Fruit fly (Drosophila melanogaster): ENCODE results near the gene Ppm1.

The Ppm1 gene

dm6 chr3L:624203-624914, 43.2 kb downstream of the Ppm1 start:
- TF ChIP-seq lola (GFP tag; optimal IDR thresholded peaks at IDR 0.05) (no peak), sv (GFP tag; optimal IDR thresholded peaks at IDR 0.05) (no peak), Rel (GFP tag; optimal IDR thresholded peaks at IDR 0.05) (no peak), Rel (tag; optimal IDR thresholded peaks at IDR 0.05) (no peak), Myc (optimal IDR thresholded peaks at IDR 0.05) (no peak), CrebA (GFP tag; optimal IDR thresholded peaks at IDR 0.05; ENCODE audit: borderline replicate concordance) (no peak), Hr83 (GFP tag; optimal IDR thresholded peaks at IDR 0.05; ENCODE audit: poor library complexity, severe bottlenecking) (no peak), CG32264 (GFP tag; optimal IDR thresholded peaks at IDR 0.05) (no peak), Jra (GFP tag; optimal IDR thresholded peaks at IDR 0.05) (no peak), dsf (GFP tag; optimal IDR thresholded peaks at IDR 0.05; ENCODE audit: borderline replicate concordance) (no peak), fru (GFP tag; optimal IDR thresholded peaks at IDR 0.05) (no peak), GATAd (GFP tag; optimal IDR thresholded peaks at IDR 0.05) (no peak), foxo (GFP tag; optimal IDR thresholded peaks at IDR 0.05) (no peak), Hnf4 (GFP tag; optimal IDR thresholded peaks at IDR 0.05) (no peak)

- TF ChIP-seq Vsx2 (GFP tag; optimal IDR thresholded peaks at IDR 0.05; ENCODE audit: partially characterized antibody) (no peak), Sp1 (GFP tag; optimal IDR thresholded peaks at IDR 0.05) (peak; percentile 27)
These were observed 44.8 kb downstream of the Ppm1 start for dm6 chr3L:625899-626298.

- peak; percentile 36 for TF ChIP-seq Dfd (GFP tag; optimal IDR thresholded peaks at IDR 0.05)
- no peak for TF ChIP-seq Hnf4 (GFP tag; optimal IDR thresholded peaks at IDR 0.05)
- peak; percentile 23 for TF ChIP-seq woc (GFP tag; optimal IDR thresholded peaks at IDR 0.05)
- TF ChIP-seq Rel (GFP tag; optimal IDR thresholded peaks at IDR 0.05) = peak; percentile 44
- peak; percentile 57 for TF ChIP-seq Rel (tag; optimal IDR thresholded peaks at IDR 0.05)
- TF ChIP-seq br (GFP tag; optimal IDR thresholded peaks at IDR 0.05) = peak; percentile 10
- TF ChIP-seq Hr78 (GFP tag; optimal IDR thresholded peaks at IDR 0.05) = no peak
- TF ChIP-seq pan (optimal IDR thresholded peaks at IDR 0.05) = no peak
- TF ChIP-seq CG32264 (GFP tag; optimal IDR thresholded peaks at IDR 0.05) = no peak
- peak; percentile 31 for TF ChIP-seq h (GFP tag; optimal IDR thresholded peaks at IDR 0.05)
- peak; percentile 29 for TF ChIP-seq HLH106 (tag; optimal IDR thresholded peaks at IDR 0.05)
- TF ChIP-seq CG9705 (GFP tag; optimal IDR thresholded peaks at IDR 0.05) = peak; percentile 2
- TF ChIP-seq Vsx2 (GFP tag; optimal IDR thresholded peaks at IDR 0.05; ENCODE audit: partially characterized antibody) = peak; percentile 54
- TF ChIP-seq fru (GFP tag; optimal IDR thresholded peaks at IDR 0.05) = peak; percentile 33
- TF ChIP-seq CrebA (GFP tag; optimal IDR thresholded peaks at IDR 0.05; ENCODE audit: borderline replicate concordance) = peak; percentile 16
- TF ChIP-seq Mio (GFP tag; optimal IDR thresholded peaks at IDR 0.05) = no peak
- no peak for TF ChIP-seq N (GFP tag; optimal IDR thresholded peaks at IDR 0.05)
- no peak for TF ChIP-seq Myc (optimal IDR thresholded peaks at IDR 0.05)
- TF ChIP-seq GATAd (GFP tag; optimal IDR thresholded peaks at IDR 0.05) = no peak
- peak; percentile 71 for TF ChIP-seq Sp1 (GFP tag; optimal IDR thresholded peaks at IDR 0.05)
- peak; percentile 13 for TF ChIP-seq sv (GFP tag; optimal IDR thresholded peaks at IDR 0.05)
- no peak for TF ChIP-seq dl (GFP tag; optimal IDR thresholded peaks at IDR 0.05; ENCODE audit: insufficient read depth in 1 of 2, partially characterized antibody in 2 of 2)
- peak; percentile 92 for TF ChIP-seq jim (GFP tag; optimal IDR thresholded peaks at IDR 0.05)
- no peak for TF ChIP-seq dmrt93B (GFP tag; optimal IDR thresholded peaks at IDR 0.05)
- no peak for TF ChIP-seq foxo (GFP tag; optimal IDR thresholded peaks at IDR 0.05)
- TF ChIP-seq lola (GFP tag; optimal IDR thresholded peaks at IDR 0.05) = no peak
These were observed 45.6 kb downstream of the Ppm1 start for dm6 chr3L:626498-627369.

dm6 chr3L:627370-627769, 46.2 kb downstream of the Ppm1 start:
- TF ChIP-seq Hr78 (GFP tag; optimal IDR thresholded peaks at IDR 0.05) = no peak
- TF ChIP-seq CG9705 (GFP tag; optimal IDR thresholded peaks at IDR 0.05) = no peak
- no peak for TF ChIP-seq dsf (GFP tag; optimal IDR thresholded peaks at IDR 0.05; ENCODE audit: borderline replicate concordance)
- TF ChIP-seq Vsx2 (GFP tag; optimal IDR thresholded peaks at IDR 0.05; ENCODE audit: partially characterized antibody) = no peak
- no peak for TF ChIP-seq pan (optimal IDR thresholded peaks at IDR 0.05)
- no peak for TF ChIP-seq psq (GFP tag; optimal IDR thresholded peaks at IDR 0.05)
- TF ChIP-seq woc (GFP tag; optimal IDR thresholded peaks at IDR 0.05) = no peak
- TF ChIP-seq Rel (GFP tag; optimal IDR thresholded peaks at IDR 0.05) = no peak
- TF ChIP-seq Rel (tag; optimal IDR thresholded peaks at IDR 0.05) = no peak
- no peak for TF ChIP-seq foxo (GFP tag; optimal IDR thresholded peaks at IDR 0.05)
- TF ChIP-seq lola (GFP tag; optimal IDR thresholded peaks at IDR 0.05) = no peak
- no peak for TF ChIP-seq brk (GFP tag; optimal IDR thresholded peaks at IDR 0.05)

Measured in whole organism, wandering third instar larva.